Fruit fly (Drosophila melanogaster) whole organism, embryonic: ENCODE data around the gene yellow-e2.

Experiments used
- Adf1 ChIP-seq: fragments of 200-800 bp; sonication (Bioruptor generic); IDR thresholded peaks from 2 replicates; pipeline ENCODE4 v1.3.6; 2022; ENCODE audit warnings: missing biosample characterization, missing genetic modification characterization
- CG11093 ChIP-seq: fragments of 200-800 bp; sonication (Bioruptor generic); IDR thresholded peaks from 3 replicates; pipeline ENCODE4 v1.3.6; 2022; ENCODE audit warnings: missing biosample characterization, missing genetic modification characterization
- CG11723 ChIP-seq: fragments of 200-800 bp; sonication (Bioruptor generic); optimal IDR thresholded peaks from 2 replicates; lab custom pipeline; 2017; ENCODE audit warnings: missing biosample characterization, mild to moderate bottlenecking, missing genetic modification characterization
- CG12104 ChIP-seq: fragments of 200-800 bp; sonication (Bioruptor generic); optimal IDR thresholded peaks from 3 replicates; lab custom pipeline; 2016; ENCODE audit warnings: missing biosample characterization, missing genetic modification characterization
- CG12659 ChIP-seq: fragments of 200-800 bp; sonication (Bioruptor generic); optimal IDR thresholded peaks from 3 replicates; lab custom pipeline; 2017; ENCODE audit warnings: mild to moderate bottlenecking, missing biosample characterization, missing genetic modification reagents, missing genetic modification characterization
- CG13424 ChIP-seq: fragments of 200-800 bp; sonication (Bioruptor generic); optimal IDR thresholded peaks from 2 replicates; lab custom pipeline; 2019; ENCODE audit warnings: missing biosample characterization, mild to moderate bottlenecking, missing genetic modification characterization, moderate library complexity
- CG13775 ChIP-seq: fragments of 200-800 bp; sonication (Bioruptor generic); optimal IDR thresholded peaks from 3 replicates; lab custom pipeline; 2017; ENCODE audit warnings: missing biosample characterization, mild to moderate bottlenecking, missing genetic modification characterization
- CG15696 ChIP-seq: fragments of 200-800 bp; sonication (Bioruptor generic); optimal IDR thresholded peaks from 2 replicates; lab custom pipeline; 2019; ENCODE audit warnings: missing biosample characterization, mild to moderate bottlenecking, missing genetic modification characterization, moderate library complexity
- CG17385 ChIP-seq: fragments of 200-800 bp; sonication (Bioruptor generic); optimal IDR thresholded peaks from 3 replicates; lab custom pipeline; 2018; ENCODE audit warnings: missing biosample characterization, mild to moderate bottlenecking, missing genetic modification characterization
- CG18599 ChIP-seq: fragments of 200-800 bp; sonication (Bioruptor generic); optimal IDR thresholded peaks from 3 replicates; lab custom pipeline; 2017; ENCODE audit warnings: missing biosample characterization, missing genetic modification characterization, mild to moderate bottlenecking, moderate library complexity, missing genetic modification reagents
- CG34422 ChIP-seq: fragments of 200-800 bp; sonication (Bioruptor generic); IDR thresholded peaks from 3 replicates; pipeline ENCODE4 v1.3.6; 2022; ENCODE audit warnings: missing biosample characterization, missing genetic modification characterization
- CG5245 ChIP-seq: fragments of 200-800 bp; sonication (Bioruptor generic); optimal IDR thresholded peaks from 3 replicates; lab custom pipeline; 2016; ENCODE audit warnings: missing biosample characterization, missing genetic modification characterization
- CG6272 ChIP-seq: fragments of 200-800 bp; sonication (Bioruptor generic); IDR thresholded peaks from 2 replicates; pipeline ENCODE4 v1.3.6; 2022; ENCODE audit warnings: missing biosample characterization, missing genetic modification characterization
- CG6813 ChIP-seq: fragments of 200-800 bp; sonication (Bioruptor generic); optimal IDR thresholded peaks from 2 replicates; lab custom pipeline; 2017; ENCODE audit warnings: missing biosample characterization, missing genetic modification characterization, mild to moderate bottlenecking, moderate library complexity, missing genetic modification reagents
- CG7839 ChIP-seq: fragments of 200-800 bp; sonication (Bioruptor generic); optimal IDR thresholded peaks from 3 replicates; lab custom pipeline; 2018; ENCODE audit warnings: missing biosample characterization, mild to moderate bottlenecking, missing genetic modification characterization, moderate library complexity
- CG8359 ChIP-seq: fragments of 200-800 bp; sonication (Bioruptor generic); optimal IDR thresholded peaks from 2 replicates; lab custom pipeline; 2017; ENCODE audit warnings: missing biosample characterization, mild to moderate bottlenecking, missing genetic modification characterization, borderline replicate concordance
- CoRest ChIP-seq: fragments of 200-800 bp; sonication (Bioruptor generic); optimal IDR thresholded peaks from 3 replicates; lab custom pipeline; 2018; ENCODE audit warnings: missing biosample characterization, mild to moderate bottlenecking, missing genetic modification characterization, moderate library complexity
- Dbx ChIP-seq: fragments of 200-800 bp; sonication (Bioruptor generic); IDR thresholded peaks from 3 replicates; pipeline ENCODE4 v1.3.6; 2022; ENCODE audit warnings: missing biosample characterization, missing genetic modification characterization
- Dll ChIP-seq: fragments of 200-800 bp; sonication (Bioruptor generic); IDR thresholded peaks from 4 replicates; pipeline ENCODE4 v1.3.6; 2022; ENCODE audit warnings: missing biosample characterization, missing genetic modification characterization; ENCODE audit not compliant: partially characterized antibody
- E2f2 ChIP-seq: fragments of 200-800 bp; sonication (Bioruptor generic); IDR thresholded peaks from 2 replicates; pipeline ENCODE4 v1.3.6; 2022; ENCODE audit warnings: missing biosample characterization, missing genetic modification characterization
- Elba2 ChIP-seq: fragments of 200-800 bp; sonication (Bioruptor generic); optimal IDR thresholded peaks from 3 replicates; lab custom pipeline; 2016; ENCODE audit warnings: missing biosample characterization, missing genetic modification characterization
- Gug ChIP-seq: fragments of 200-800 bp; sonication (Bioruptor generic); IDR thresholded peaks from 4 replicates; pipeline ENCODE4 v1.3.6; 2022; ENCODE audit warnings: missing biosample characterization, missing genetic modification characterization
- HmgZ ChIP-seq: fragments of 200-800 bp; sonication (Bioruptor generic); optimal IDR thresholded peaks from 2 replicates; lab custom pipeline; 2018; ENCODE audit warnings: missing biosample characterization, mild to moderate bottlenecking, missing genetic modification characterization
- Lhr ChIP-seq: fragments of 200-800 bp; sonication (Bioruptor generic); optimal IDR thresholded peaks from 3 replicates; lab custom pipeline; 2017; ENCODE audit warnings: mild to moderate bottlenecking, missing biosample characterization, missing genetic modification reagents, missing genetic modification characterization
- NFAT ChIP-seq: fragments of 200-800 bp; sonication (Bioruptor generic); IDR thresholded peaks from 2 replicates; pipeline ENCODE4 v1.3.6; 2022; ENCODE audit warnings: missing biosample characterization, missing genetic modification characterization
- NK7.1 ChIP-seq: fragments of 200-800 bp; sonication (Bioruptor generic); optimal IDR thresholded peaks from 3 replicates; lab custom pipeline; 2016; ENCODE audit warnings: missing biosample characterization, missing genetic modification characterization
- Poxn ChIP-seq: fragments of 200-800 bp; sonication (Bioruptor generic); IDR thresholded peaks from 2 replicates; pipeline ENCODE4 v1.3.6; 2022; ENCODE audit warnings: missing biosample characterization, missing genetic modification characterization
- Rx ChIP-seq: fragments of 200-800 bp; sonication (Bioruptor generic); IDR thresholded peaks from 2 replicates; pipeline ENCODE4 v1.3.6; 2022; ENCODE audit warnings: missing biosample characterization, missing genetic modification characterization
- Spps ChIP-seq: fragments of 200-800 bp; sonication (Bioruptor generic); optimal IDR thresholded peaks from 2 replicates; lab custom pipeline; 2018; ENCODE audit warnings: missing biosample characterization, mild to moderate bottlenecking, missing genetic modification characterization
- Tbp ChIP-seq: fragments of >200 bp; optimal IDR thresholded peaks from 2 replicates; lab custom pipeline; 2018; ENCODE audit warnings: missing biosample characterization, missing genetic modification characterization
- Trl ChIP-seq, 3 experiments: fragments of >200 bp in 2 of 3; fragments of 200-800 bp in 1 of 3; sonication (Bioruptor generic) in 1 of 3; optimal IDR thresholded peaks; 2 replicates in 1 of 3; 3 replicates in 2 of 3; lab custom pipeline; 2016 to 2017; ENCODE audit warnings: missing biosample characterization in 1 of 3, missing genetic modification characterization in 1 of 3
- abd-A ChIP-seq: fragments of 200-800 bp; sonication (Bioruptor generic); optimal IDR thresholded peaks from 3 replicates; lab custom pipeline; 2019; ENCODE audit warnings: missing biosample characterization, mild to moderate bottlenecking, missing genetic modification characterization, moderate library complexity
- cato ChIP-seq: fragments of 200-800 bp; sonication (Bioruptor generic); optimal IDR thresholded peaks from 2 replicates; lab custom pipeline; 2016; ENCODE audit warnings: missing biosample characterization, missing genetic modification characterization, borderline replicate concordance
- chinmo ChIP-seq: fragments of 200-800 bp; sonication (Bioruptor generic); IDR thresholded peaks from 4 replicates; pipeline ENCODE4 v1.3.6; 2022; ENCODE audit warnings: missing biosample characterization, missing genetic modification characterization; ENCODE audit not compliant: partially characterized antibody
- danr ChIP-seq: fragments of 200-800 bp; sonication (Bioruptor generic); IDR thresholded peaks from 2 replicates; pipeline ENCODE4 v1.3.6; 2022; ENCODE audit warnings: missing biosample characterization, missing genetic modification characterization
- disco-r ChIP-seq: fragments of 200-800 bp; sonication (Bioruptor generic); optimal IDR thresholded peaks from 2 replicates; lab custom pipeline; 2016; ENCODE audit warnings: missing biosample characterization, missing genetic modification characterization
- dpn ChIP-seq, 2 experiments: fragments of 200-800 bp; sonication (Bioruptor generic); optimal IDR thresholded peaks; 3 replicates each; lab custom pipeline; 2016; ENCODE audit warnings: missing biosample characterization in 2 of 2, missing genetic modification characterization in 2 of 2
- lilli ChIP-seq: fragments of 200-800 bp; sonication (Bioruptor generic); optimal IDR thresholded peaks from 3 replicates; lab custom pipeline; 2016; ENCODE audit warnings: missing biosample characterization, missing genetic modification characterization
- mld ChIP-seq: fragments of 200-800 bp; sonication (Bioruptor generic); IDR thresholded peaks from 3 replicates; pipeline ENCODE4 v1.3.6; 2022; ENCODE audit warnings: missing biosample characterization, missing genetic modification characterization; ENCODE audit not compliant: partially characterized antibody
- odd ChIP-seq: fragments of 200-800 bp; sonication (Bioruptor generic); optimal IDR thresholded peaks from 2 replicates; lab custom pipeline; 2017; ENCODE audit warnings: missing biosample characterization, mild to moderate bottlenecking, missing genetic modification characterization
- org-1 ChIP-seq: fragments of 200-800 bp; sonication (Bioruptor generic); optimal IDR thresholded peaks from 2 replicates; lab custom pipeline; 2017; ENCODE audit warnings: missing biosample characterization, missing genetic modification characterization
- pnt ChIP-seq: fragments of 200-800 bp; sonication (Bioruptor generic); optimal IDR thresholded peaks from 3 replicates; lab custom pipeline; 2016; ENCODE audit warnings: missing biosample characterization, missing genetic modification characterization
- stwl ChIP-seq: fragments of 200-800 bp; sonication (Bioruptor generic); optimal IDR thresholded peaks from 3 replicates; lab custom pipeline; 2018; ENCODE audit warnings: missing biosample characterization, mild to moderate bottlenecking, missing genetic modification characterization, moderate library complexity
- unc-4 ChIP-seq: fragments of 200-800 bp; sonication (Bioruptor generic); IDR thresholded peaks from 2 replicates; pipeline ENCODE4 v1.3.6; 2022; ENCODE audit warnings: missing biosample characterization, missing genetic modification characterization; ENCODE audit not compliant: partially characterized antibody
- usp ChIP-seq: fragments of >200 bp; optimal IDR thresholded peaks from 2 replicates; lab custom pipeline; 2017; ENCODE audit warnings: missing biosample characterization, missing genetic modification characterization
- wdn ChIP-seq: fragments of 200-800 bp; sonication (Bioruptor generic); IDR thresholded peaks from 2 replicates; pipeline ENCODE4 v1.3.6; 2022; ENCODE audit warnings: missing biosample characterization, missing genetic modification characterization

yellow-e2 gene

dm6 chr3R:13401722-13402296, 5.0 kb downstream of the yellow-e2 start, which contains the start of gene GILT1 (continued):
- 0 out of 2 replicates have a peak, but pooled peaks have one; percentile 16 for TF ChIP-seq unc-4 (GFP tag; lab: Robert Waterston, UW)
- TF ChIP-seq usp (GFP tag; lab: Kevin White, UChicago), result no peak
- TF ChIP-seq NFAT (GFP tag; lab: Robert Waterston, UW), result no peak
- no peak for TF ChIP-seq abd-A (tag; lab: Kevin White, UChicago)
- no peak for TF ChIP-seq Rx (GFP tag; lab: Robert Waterston, UW)
- no peak for TF ChIP-seq danr (GFP tag; lab: Robert Waterston, UW)
- TF ChIP-seq CG15696 (tag; lab: Kevin White, UChicago), result no peak
- no peak for TF ChIP-seq Tbp
- no peak for TF ChIP-seq org-1 (GFP tag; lab: Kevin White, UChicago)
- TF ChIP-seq Poxn (GFP tag; lab: Robert Waterston, UW), result no peak
- TF ChIP-seq HmgZ (tag; lab: Kevin White, UChicago), result no peak
- no peak for TF ChIP-seq CoRest (tag; lab: Kevin White, UChicago)
- TF ChIP-seq Elba2 (GFP tag; lab: Kevin White, UChicago), result no peak
- no peak for TF ChIP-seq CG13424
- peak; percentile 28; the same call in 1 of the 4 replicates for TF ChIP-seq Dll
- peak; percentile 16 to 34 for TF ChIP-seq Trl (optimal IDR thresholded peaks at IDR 0.05; lab: Kevin White, UChicago)
- TF ChIP-seq Trl (GFP tag; optimal IDR thresholded peaks at IDR 0.05; lab: Kevin White, UChicago), result no peak
- TF ChIP-seq CG18599 (GFP tag; lab: Kevin White, UChicago), result no peak
- TF ChIP-seq CG34422 (GFP tag; lab: Robert Waterston, UW), result 0 out of 3 replicates have a peak, but pooled peaks have one; percentile 35
- TF ChIP-seq CG8359 (GFP tag; lab: Kevin White, UChicago), result no peak
- 0 out of 4 replicates have a peak, but pooled peaks have one; percentile 62 for TF ChIP-seq chinmo (GFP tag; lab: Robert Waterston, UW)
- TF ChIP-seq NK7.1 (GFP tag; lab: Kevin White, UChicago), result no peak
- TF ChIP-seq CG17385 (GFP tag; lab: Kevin White, UChicago), result no peak
- no peak for TF ChIP-seq CG13775 (GFP tag; lab: Kevin White, UChicago)
- no peak for TF ChIP-seq CG6813 (GFP tag; lab: Kevin White, UChicago)
- TF ChIP-seq lilli (GFP tag; lab: Kevin White, UChicago), result no peak
- TF ChIP-seq pnt, result no peak
- TF ChIP-seq Spps, result no peak
- no peak for TF ChIP-seq wdn (GFP tag; lab: Robert Waterston, UW)
- TF ChIP-seq Lhr (GFP tag; lab: Kevin White, UChicago), result no peak
- no peak for TF ChIP-seq Adf1
- TF ChIP-seq stwl, result peak; percentile 6
- TF ChIP-seq CG11723, result no peak
- peak; percentile 6; the same call in 1 of the 2 replicates for TF ChIP-seq E2f2 (GFP tag; lab: Robert Waterston, UW)
- TF ChIP-seq Dbx (GFP tag; lab: Robert Waterston, UW), result no peak
- no peak for TF ChIP-seq mld (GFP tag; lab: Robert Waterston, UW)
- TF ChIP-seq CG6272 (GFP tag; lab: Robert Waterston, UW), result no peak
- TF ChIP-seq disco-r (GFP tag; lab: Kevin White, UChicago), result no peak
- TF ChIP-seq CG12104 (GFP tag; lab: Kevin White, UChicago), result no peak
- TF ChIP-seq dpn (GFP tag; optimal IDR thresholded peaks at IDR 0.05; lab: Kevin White, UChicago), result no peak
- no peak for TF ChIP-seq CG5245 (GFP tag; lab: Kevin White, UChicago)
- no peak for TF ChIP-seq Gug (GFP tag; lab: Robert Waterston, UW)
- TF ChIP-seq CG11093 (GFP tag; lab: Robert Waterston, UW), result no peak
- no peak for TF ChIP-seq odd (GFP tag; lab: Kevin White, UChicago)
- TF ChIP-seq CG7839, result no peak
- peak; percentile 18 for TF ChIP-seq CG12659 (GFP tag; lab: Kevin White, UChicago)
- no peak for TF ChIP-seq cato (GFP tag; lab: Kevin White, UChicago)
